Fruit fly (Drosophila melanogaster) whole organism, adult: ENCODE results near the gene Diedel.

Source experiments
- CG33017 ChIP-seq: fragments of 200-800 bp; sonication (Bioruptor generic); optimal IDR thresholded peaks from 2 replicates; lab custom pipeline; 2018; ENCODE audit warnings: missing biosample characterization, mild to moderate bottlenecking, missing genetic modification characterization, moderate library complexity
- CG5204 ChIP-seq: fragments of 200-800 bp; sonication (Bioruptor generic); optimal IDR thresholded peaks from 2 replicates; lab custom pipeline; 2016; ENCODE audit warnings: missing biosample characterization, missing genetic modification characterization
- Mnt ChIP-seq: fragments of 200-800 bp; sonication (Bioruptor generic); optimal IDR thresholded peaks from 2 replicates; lab custom pipeline; 2016; ENCODE audit warnings: missing biosample characterization, mild to moderate bottlenecking, missing genetic modification characterization

- TF ChIP-seq CG33017 (tag; lab: Kevin White, UChicago) (no peak), CG5204 (GFP tag; lab: Kevin White, UChicago) (no peak), Mnt (no peak)
Measured at dm6 chr3R:29458689-29459136, 34.9 kb upstream of the Diedel start.
